Worm (Caenorhabditis elegans) whole organism, mixed stage, embryonic: Measurements from ENCODE around the gene nhr-156.

Experiments
- blmp-1 ChIP-seq: fragments of 150-350 bp; optimal IDR thresholded peaks from 2 replicates; lab custom pipeline; 2014; ENCODE audit warnings: missing biosample characterization, missing genetic modification characterization
- ceh-43 ChIP-seq: fragments of 200-800 bp; sonication (Bioruptor generic); optimal IDR thresholded peaks from 2 replicates; lab custom pipeline; 2018; ENCODE audit warnings: mild to moderate bottlenecking, missing genetic modification characterization, moderate library complexity, missing compliant biosample characterization
- ces-1 ChIP-seq: fragments of 150-350 bp; optimal IDR thresholded peaks from 2 replicates; lab custom pipeline; 2014; ENCODE audit warnings: missing biosample characterization, missing genetic modification reagents, missing genetic modification characterization
- elt-1 ChIP-seq: sonication (generic microtip); optimal IDR thresholded peaks from 2 replicates; lab custom pipeline; 2017; ENCODE audit warnings: missing genetic modification characterization, mild to moderate bottlenecking, missing compliant biosample characterization, antibody characterized with exemption, moderate library complexity, borderline replicate concordance; ENCODE audit not compliant: insufficient read depth
- elt-3 ChIP-seq: fragments of 150-350 bp; optimal IDR thresholded peaks from 2 replicates; lab custom pipeline; 2014; ENCODE audit warnings: missing biosample characterization, missing genetic modification characterization
- flh-1 ChIP-seq: fragments of 200-800 bp; sonication (Bioruptor generic); optimal IDR thresholded peaks from 2 replicates; lab custom pipeline; 2018; ENCODE audit warnings: mild to moderate bottlenecking, missing genetic modification characterization, moderate library complexity, missing compliant biosample characterization
- lin-32 ChIP-seq: fragments of 200-800 bp; sonication (Bioruptor generic); optimal IDR thresholded peaks from 2 replicates; lab custom pipeline; 2018; ENCODE audit warnings: mild to moderate bottlenecking, missing genetic modification characterization, missing compliant biosample characterization
- mab-5 ChIP-seq: fragments of 150-350 bp; optimal IDR thresholded peaks from 2 replicates; lab custom pipeline; 2014; ENCODE audit warnings: missing biosample characterization, missing genetic modification characterization
- nhr-12 ChIP-seq: fragments of 150-350 bp; optimal IDR thresholded peaks from 2 replicates; lab custom pipeline; 2014; ENCODE audit warnings: missing biosample characterization, missing genetic modification characterization
- unc-62 ChIP-seq: fragments of 150-350 bp; optimal IDR thresholded peaks from 2 replicates; lab custom pipeline; 2014; ENCODE audit warnings: missing biosample characterization, missing genetic modification reagents, missing genetic modification characterization
- ztf-11 ChIP-seq: fragments of 150-350 bp; optimal IDR thresholded peaks from 2 replicates; lab custom pipeline; 2014; ENCODE audit warnings: missing biosample characterization, missing genetic modification characterization

ce11 chrV:3896018-3896417, 9.9 kb upstream of the nhr-156 start:
- TF ChIP-seq flh-1 (GFP tag; lab: Kevin White, UChicago) (no peak), unc-62 (GFP tag; lab: Kevin White, UChicago) (no peak), lin-32 (no peak), nhr-12 (tag; lab: Kevin White, UChicago) (no peak), elt-3 (tag; lab: Kevin White, UChicago) (no peak), mab-5 (tag; lab: Kevin White, UChicago) (no peak), elt-1 (tag; lab: Kevin White, UChicago) (no peak), ztf-11 (no peak), ceh-43 (no peak), ces-1 (GFP tag; lab: Kevin White, UChicago) (no peak), blmp-1 (tag; lab: Kevin White, UChicago) (no peak)
